Fruit fly (Drosophila melanogaster) whole organism, wandering third instar larva: ENCODE results near the gene CG13244.

ENCODE experiments used
- Abd-B ChIP-seq: fragments of >200 bp; optimal IDR thresholded peaks from 2 replicates; lab custom pipeline; 2017; ENCODE audit warnings: missing biosample characterization, missing genetic modification characterization
- CG32264 ChIP-seq: fragments of 200-800 bp; sonication (Bioruptor generic); optimal IDR thresholded peaks from 2 replicates; lab custom pipeline; 2016; ENCODE audit warnings: missing biosample characterization, missing genetic modification characterization
- CG9705 ChIP-seq: fragments of 200-800 bp; sonication (Bioruptor generic); optimal IDR thresholded peaks from 2 replicates; lab custom pipeline; 2018; ENCODE audit warnings: missing biosample characterization, mild to moderate bottlenecking, missing genetic modification characterization
- CrebA ChIP-seq: fragments of 200-800 bp; sonication (Bioruptor generic); optimal IDR thresholded peaks from 2 replicates; lab custom pipeline; 2016; ENCODE audit warnings: missing biosample characterization, mild to moderate bottlenecking, missing genetic modification characterization, borderline replicate concordance
- Dfd ChIP-seq: fragments of >200 bp; optimal IDR thresholded peaks from 2 replicates; lab custom pipeline; 2017; ENCODE audit warnings: missing biosample characterization, missing genetic modification characterization
- Dif ChIP-seq: fragments of 200-275, 200-300 bp; sonication (Bioruptor generic); optimal IDR thresholded peaks from 2 replicates; lab custom pipeline; 2018; ENCODE audit warnings: missing biosample characterization, missing genetic modification characterization; ENCODE audit not compliant: partially characterized antibody
- GATAd ChIP-seq: sonication (Bioruptor generic); optimal IDR thresholded peaks from 2 replicates; lab custom pipeline; 2016; ENCODE audit warnings: missing biosample characterization, missing genetic modification characterization
- HLH106 ChIP-seq: fragments of 200-800 bp; optimal IDR thresholded peaks from 3 replicates; lab custom pipeline; 2019; ENCODE audit warnings: missing biosample characterization, mild to moderate bottlenecking, missing genetic modification characterization, moderate library complexity
- Hnf4 ChIP-seq: fragments of 200-800 bp; sonication (Bioruptor generic); optimal IDR thresholded peaks from 2 replicates; lab custom pipeline; 2016; ENCODE audit warnings: missing biosample characterization, mild to moderate bottlenecking, missing genetic modification characterization
- Hr78 ChIP-seq: fragments of >200 bp; optimal IDR thresholded peaks from 2 replicates; lab custom pipeline; 2017; ENCODE audit warnings: missing biosample characterization, missing genetic modification characterization
- Hr83 ChIP-seq: fragments of 200-300 bp; sonication (Bioruptor generic); optimal IDR thresholded peaks from 2 replicates; lab custom pipeline; 2016; ENCODE audit warnings: missing biosample characterization, mild to moderate bottlenecking, missing genetic modification characterization, moderate library complexity; ENCODE audit not compliant: poor library complexity, severe bottlenecking
- Jra ChIP-seq: sonication (Bioruptor generic); optimal IDR thresholded peaks from 2 replicates; lab custom pipeline; 2016; ENCODE audit warnings: missing biosample characterization, missing genetic modification characterization
- Mio ChIP-seq: sonication (Bioruptor generic); optimal IDR thresholded peaks from 2 replicates; lab custom pipeline; 2016; ENCODE audit warnings: missing biosample characterization, missing genetic modification characterization
- Myc ChIP-seq: fragments of >200 bp; optimal IDR thresholded peaks from 2 replicates; lab custom pipeline; 2017
- N ChIP-seq: fragments of >200 bp; optimal IDR thresholded peaks from 2 replicates; lab custom pipeline; 2018; ENCODE audit warnings: missing biosample characterization, missing external identifiers, missing genetic modification characterization
- OdsH ChIP-seq: fragments of 200-800 bp; sonication (Bioruptor generic); optimal IDR thresholded peaks from 2 replicates; lab custom pipeline; 2016; ENCODE audit warnings: missing biosample characterization, mild to moderate bottlenecking, missing genetic modification characterization
- Rel ChIP-seq, 2 experiments: fragments of 200-800 bp; sonication (Bioruptor generic) in 1 of 2; optimal IDR thresholded peaks; 2 replicates in 1 of 2; 3 replicates in 1 of 2; lab custom pipeline; 2016 to 2019; ENCODE audit warnings: mild to moderate bottlenecking in 2 of 2, missing biosample characterization in 2 of 2, missing genetic modification characterization in 2 of 2, moderate library complexity in 1 of 2
- Sp1 ChIP-seq: fragments of 200-800 bp; sonication (Bioruptor generic); optimal IDR thresholded peaks from 3 replicates; lab custom pipeline; 2019; ENCODE audit warnings: missing biosample characterization, mild to moderate bottlenecking, missing genetic modification characterization, moderate library complexity
- Vsx2 ChIP-seq: fragments of 200-300, 225-300 bp; sonication (Bioruptor generic); optimal IDR thresholded peaks from 2 replicates; lab custom pipeline; 2018; ENCODE audit warnings: missing biosample characterization, missing genetic modification characterization; ENCODE audit not compliant: partially characterized antibody
- br ChIP-seq: fragments of 200-800 bp; sonication (Bioruptor generic); optimal IDR thresholded peaks from 2 replicates; lab custom pipeline; 2016; ENCODE audit warnings: missing biosample characterization, missing genetic modification characterization
- brk ChIP-seq: fragments of 200-800 bp; sonication (Bioruptor generic); optimal IDR thresholded peaks from 2 replicates; lab custom pipeline; 2016; ENCODE audit warnings: missing biosample characterization, mild to moderate bottlenecking, missing genetic modification characterization
- dl ChIP-seq, 2 experiments: fragments of 175-275, 200-275 bp in 1 of 2; fragments of 200-275 bp in 1 of 2; sonication (Bioruptor generic); optimal IDR thresholded peaks; lab custom pipeline; 2018; ENCODE audit warnings: mild to moderate bottlenecking in 2 of 2, missing biosample characterization in 2 of 2, missing genetic modification characterization in 2 of 2, moderate library complexity in 2 of 2; ENCODE audit not compliant: partially characterized antibody in 2 of 2, insufficient read depth in 1 of 2
- dmrt93B ChIP-seq: fragments of 200-800 bp; sonication (Bioruptor generic); optimal IDR thresholded peaks from 2 replicates; lab custom pipeline; 2018; ENCODE audit warnings: missing biosample characterization, mild to moderate bottlenecking, missing genetic modification characterization
- dsf ChIP-seq: sonication (Bioruptor generic); optimal IDR thresholded peaks from 2 replicates; lab custom pipeline; 2016; ENCODE audit warnings: missing biosample characterization, missing genetic modification characterization, borderline replicate concordance
- ey ChIP-seq: fragments of 200-800 bp; sonication (Bioruptor generic); optimal IDR thresholded peaks from 2 replicates; lab custom pipeline; 2016; ENCODE audit warnings: missing biosample characterization, missing genetic modification characterization
- foxo ChIP-seq, 2 experiments: fragments of 200-800 bp; sonication (Bioruptor generic); optimal IDR thresholded peaks; 2 replicates in 1 of 2; 3 replicates in 1 of 2; lab custom pipeline; 2016 to 2017; ENCODE audit warnings: missing biosample characterization in 2 of 2, missing genetic modification characterization in 2 of 2
- fru ChIP-seq: fragments of 200-800 bp; sonication (Bioruptor generic); optimal IDR thresholded peaks from 3 replicates; lab custom pipeline; 2016; ENCODE audit warnings: missing biosample characterization, mild to moderate bottlenecking, missing genetic modification characterization
- h ChIP-seq: fragments of 200-800 bp; sonication (Bioruptor generic); optimal IDR thresholded peaks from 3 replicates; lab custom pipeline; 2016; ENCODE audit warnings: missing biosample characterization, mild to moderate bottlenecking, missing genetic modification characterization
- jim ChIP-seq: fragments of 175-275, 200-325 bp; sonication (Bioruptor generic); optimal IDR thresholded peaks from 2 replicates; lab custom pipeline; 2016; ENCODE audit warnings: missing biosample characterization, mild to moderate bottlenecking, missing genetic modification characterization
- lola ChIP-seq: fragments of >200 bp; optimal IDR thresholded peaks from 2 replicates; lab custom pipeline; 2017; ENCODE audit warnings: missing biosample characterization, missing genetic modification characterization
- pan ChIP-seq: fragments of >200 bp; optimal IDR thresholded peaks from 2 replicates; lab custom pipeline; 2017
- psq ChIP-seq: fragments of 200-800 bp; sonication (Bioruptor generic); optimal IDR thresholded peaks from 3 replicates; lab custom pipeline; 2017; ENCODE audit warnings: missing biosample characterization, mild to moderate bottlenecking, missing genetic modification characterization, moderate library complexity
- rgr ChIP-seq: fragments of 200-800 bp; sonication (Bioruptor generic); optimal IDR thresholded peaks from 3 replicates; lab custom pipeline; 2016; ENCODE audit warnings: missing biosample characterization, mild to moderate bottlenecking, missing genetic modification characterization
- sage ChIP-seq: fragments of 200-800 bp; sonication (Bioruptor generic); optimal IDR thresholded peaks from 2 replicates; lab custom pipeline; 2016; ENCODE audit warnings: missing biosample characterization, mild to moderate bottlenecking, missing genetic modification characterization
- sv ChIP-seq: fragments of 200-800 bp; sonication (Bioruptor generic); optimal IDR thresholded peaks from 3 replicates; lab custom pipeline; 2016; ENCODE audit warnings: missing biosample characterization, missing genetic modification characterization
- tai ChIP-seq: sonication (Bioruptor generic); optimal IDR thresholded peaks from 2 replicates; lab custom pipeline; 2016; ENCODE audit warnings: missing biosample characterization, missing genetic modification characterization
- usp ChIP-seq: fragments of >200 bp; optimal IDR thresholded peaks from 2 replicates; lab custom pipeline; 2017; ENCODE audit warnings: missing biosample characterization, missing genetic modification characterization
- woc ChIP-seq: sonication (Bioruptor generic); optimal IDR thresholded peaks from 2 replicates; lab custom pipeline; 2016; ENCODE audit warnings: missing biosample characterization, mild to moderate bottlenecking, missing genetic modification characterization

Gene CG13244

dm6 chr2L:15911591-15912007 is 5.1 kb upstream of the CG13244 start:
- TF ChIP-seq Hr83 (GFP tag; lab: Kevin White, UChicago) (no peak), lola (no peak), Abd-B (GFP tag; lab: Kevin White, UChicago) (no peak), rgr (GFP tag; lab: Kevin White, UChicago) (no peak), CG32264 (GFP tag; lab: Kevin White, UChicago) (no peak), HLH106 (tag; lab: Kevin White, UChicago) (no peak), N (GFP tag; lab: Kevin White, UChicago) (no peak), foxo (GFP tag; optimal IDR thresholded peaks at IDR 0.05; lab: Kevin White, UChicago) (no peak), CG9705 (GFP tag; lab: Kevin White, UChicago) (no peak), br (no peak), Mio (no peak), dmrt93B (GFP tag; lab: Kevin White, UChicago) (no peak), GATAd (no peak), h (GFP tag; lab: Kevin White, UChicago) (peak; percentile 65), Jra (GFP tag; lab: Kevin White, UChicago) (no peak), brk (GFP tag; lab: Kevin White, UChicago) (no peak), dsf (GFP tag; lab: Kevin White, UChicago) (no peak), Sp1 (GFP tag; lab: Kevin White, UChicago) (no peak), Myc (lab: Kevin White, UChicago) (no peak), tai (GFP tag; lab: Kevin White, UChicago) (no peak), sage (GFP tag; lab: Kevin White, UChicago) (no peak), Hnf4 (GFP tag; lab: Kevin White, UChicago) (no peak), ey (GFP tag; lab: Kevin White, UChicago) (no peak), Vsx2 (GFP tag; lab: Kevin White, UChicago) (peak; percentile 84), jim (GFP tag; lab: Kevin White, UChicago) (no peak), CrebA (no peak), pan (no peak), psq (no peak), dl (GFP tag; optimal IDR thresholded peaks at IDR 0.05; lab: Kevin White, UChicago; ENCODE audit: insufficient read depth in 1 of 2, partially characterized antibody in 2 of 2) (peak; percentile 89 to 95), Dif (peak; percentile 89), fru (GFP tag; lab: Kevin White, UChicago) (no peak), Dfd (GFP tag; lab: Kevin White, UChicago) (no peak), Rel (GFP tag; optimal IDR thresholded peaks at IDR 0.05; lab: Kevin White, UChicago) (no peak), Rel (tag; optimal IDR thresholded peaks at IDR 0.05; lab: Kevin White, UChicago) (peak; percentile 93), usp (GFP tag; lab: Kevin White, UChicago) (no peak)
- TF ChIP-seq, all 38 proteins: peak for 5

- no peak for TF ChIP-seq GATAd
- TF ChIP-seq Sp1 (GFP tag; lab: Kevin White, UChicago), result peak; percentile 90
- TF ChIP-seq pan, result no peak
- TF ChIP-seq woc (GFP tag; lab: Kevin White, UChicago), result peak; percentile 39
- no peak for TF ChIP-seq usp (GFP tag; lab: Kevin White, UChicago)
- TF ChIP-seq fru (GFP tag; lab: Kevin White, UChicago), result peak; percentile 78
- TF ChIP-seq dsf (GFP tag; lab: Kevin White, UChicago), result peak; percentile 44
- peak; percentile 43 for TF ChIP-seq Rel (GFP tag; optimal IDR thresholded peaks at IDR 0.05; lab: Kevin White, UChicago)
- TF ChIP-seq Rel (tag; optimal IDR thresholded peaks at IDR 0.05; lab: Kevin White, UChicago), result no peak
- TF ChIP-seq dl (GFP tag; optimal IDR thresholded peaks at IDR 0.05; lab: Kevin White, UChicago; ENCODE audit: insufficient read depth in 1 of 2, partially characterized antibody in 2 of 2), result no peak
- no peak for TF ChIP-seq Myc (lab: Kevin White, UChicago)
- peak; percentile 95 for TF ChIP-seq OdsH
- peak; percentile 39 for TF ChIP-seq Dfd (GFP tag; lab: Kevin White, UChicago)
- TF ChIP-seq Jra (GFP tag; lab: Kevin White, UChicago), result no peak
- TF ChIP-seq Hnf4 (GFP tag; lab: Kevin White, UChicago), result peak; percentile 39
- peak; percentile 55 for TF ChIP-seq h (GFP tag; lab: Kevin White, UChicago)
- peak; percentile 52 for TF ChIP-seq brk (GFP tag; lab: Kevin White, UChicago)
- TF ChIP-seq Abd-B (GFP tag; lab: Kevin White, UChicago), result no peak
- peak; percentile 53 for TF ChIP-seq tai (GFP tag; lab: Kevin White, UChicago)
- no peak for TF ChIP-seq N (GFP tag; lab: Kevin White, UChicago)
- TF ChIP-seq CG9705 (GFP tag; lab: Kevin White, UChicago), result peak; percentile 81
- peak; percentile 24 for TF ChIP-seq br
- peak; percentile 31 for TF ChIP-seq Dif
- TF ChIP-seq sv, result peak; percentile 77
- peak; percentile 30 for TF ChIP-seq CrebA
- peak; percentile 89 for TF ChIP-seq psq
- peak; percentile 30 for TF ChIP-seq sage (GFP tag; lab: Kevin White, UChicago)
- peak; percentile 94 for TF ChIP-seq HLH106 (tag; lab: Kevin White, UChicago)
- TF ChIP-seq dmrt93B (GFP tag; lab: Kevin White, UChicago), result peak; percentile 86
- TF ChIP-seq foxo (GFP tag; optimal IDR thresholded peaks at IDR 0.05; lab: Kevin White, UChicago), result peak in 1 of 2 experiments; percentile 90
- no peak for TF ChIP-seq Hr83 (GFP tag; lab: Kevin White, UChicago)
- no peak for TF ChIP-seq Vsx2 (GFP tag; lab: Kevin White, UChicago)
- no peak for TF ChIP-seq jim (GFP tag; lab: Kevin White, UChicago)
- no peak for TF ChIP-seq Hr78
- no peak for TF ChIP-seq lola
- TF ChIP-seq ey (GFP tag; lab: Kevin White, UChicago), result peak; percentile 79
- no peak for TF ChIP-seq Mio
- no peak for TF ChIP-seq CG32264 (GFP tag; lab: Kevin White, UChicago)
- TF ChIP-seq rgr (GFP tag; lab: Kevin White, UChicago), result peak; percentile 94
These were observed 4.4 kb upstream of the CG13244 start for dm6 chr2L:15912008-15912900.
